Fruit fly (Drosophila melanogaster): ENCODE data around the gene CG45099.

DNA sequence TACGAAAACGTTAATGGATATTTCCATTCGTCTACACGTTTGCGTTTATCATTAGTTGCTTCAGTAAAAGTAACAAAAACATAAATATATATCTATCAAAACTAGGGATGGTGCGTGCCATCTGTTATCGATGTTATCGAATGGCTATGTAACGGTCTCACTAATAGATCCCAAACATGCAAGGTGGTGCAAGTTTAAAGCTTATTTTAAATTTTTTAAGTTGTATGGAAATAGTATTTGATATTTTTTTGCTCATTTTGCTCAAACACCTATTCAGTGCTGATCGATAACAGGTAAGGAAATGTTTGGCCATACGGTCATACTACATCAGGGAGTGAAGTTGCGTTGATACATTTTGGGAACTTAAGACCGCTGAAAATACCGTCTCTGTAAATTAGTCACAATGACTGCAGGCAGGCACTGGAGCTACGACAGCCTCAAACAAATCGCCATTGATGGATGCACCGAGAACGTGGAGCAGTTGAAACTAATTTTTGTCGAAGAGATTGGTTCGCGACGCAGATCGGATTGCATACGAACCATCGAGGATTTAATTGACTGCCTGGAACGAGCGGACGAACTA, at the start of gene CG45099, which contains the start of the genes CG6015, pit and Fadd:
- TF ChIP-seq CTCF (optimal IDR thresholded peaks at IDR 0.05) (peak in 1 of 2 experiments; percentile 23), CG8478 (optimal IDR thresholded peaks at IDR 0.05) (no peak)

Data from S2 (cell line).